Worm (Caenorhabditis elegans) whole organism, young adult: ENCODE results near the gene clec-21.

Experiments
- C17E4.6 ChIP-seq: fragments of 200-800 bp; sonication (Bioruptor generic); IDR thresholded peaks from 2 replicates; pipeline ENCODE4 v1.3.6; 2022; ENCODE audit warnings: missing genetic modification reagents, missing genetic modification characterization, missing compliant biosample characterization
- D2030.7 ChIP-seq: fragments of 200-800 bp; sonication (Bioruptor generic); IDR thresholded peaks from 2 replicates; pipeline ENCODE4 v1.3.6; 2022; ENCODE audit warnings: missing genetic modification reagents, missing genetic modification characterization, missing compliant biosample characterization
- F10E7.11 ChIP-seq: sonication (generic microtip); optimal IDR thresholded peaks from 2 replicates; lab custom pipeline; 2017; ENCODE audit warnings: mild to moderate bottlenecking, missing genetic modification characterization, moderate library complexity, missing compliant biosample characterization
- F49E8.2 ChIP-seq: sonication (generic microtip); optimal IDR thresholded peaks from 3 replicates; lab custom pipeline; 2017; ENCODE audit warnings: missing genetic modification characterization, mild to moderate bottlenecking, missing compliant biosample characterization, antibody characterized with exemption, moderate library complexity; ENCODE audit not compliant: insufficient read depth
- F57A8.1 ChIP-seq: fragments of 200-800 bp; sonication (Bioruptor generic); optimal IDR thresholded peaks from 2 replicates; lab custom pipeline; 2018; ENCODE audit warnings: mild to moderate bottlenecking, missing genetic modification characterization, moderate library complexity, missing compliant biosample characterization
- F57C9.4 ChIP-seq: sonication (generic microtip); optimal IDR thresholded peaks from 2 replicates; lab custom pipeline; 2017; ENCODE audit warnings: mild to moderate bottlenecking, missing genetic modification characterization, missing compliant biosample characterization
- K12H6.12 ChIP-seq: fragments of 200-800 bp; sonication (Bioruptor generic); optimal IDR thresholded peaks from 2 replicates; lab custom pipeline; 2018; ENCODE audit warnings: mild to moderate bottlenecking, missing genetic modification characterization, missing compliant biosample characterization
- ZK185.1 ChIP-seq: sonication (generic microtip); optimal IDR thresholded peaks from 2 replicates; lab custom pipeline; 2016; ENCODE audit warnings: mild to moderate bottlenecking, missing genetic modification characterization, missing compliant biosample characterization; ENCODE audit not compliant: poor library complexity, severe bottlenecking
- attf-6 ChIP-seq: fragments of 200-800 bp; sonication (Bioruptor generic); IDR thresholded peaks from 2 replicates; pipeline ENCODE4 v1.3.6; 2022; ENCODE audit warnings: missing genetic modification reagents, missing genetic modification characterization, missing compliant biosample characterization
- bed-2 ChIP-seq: fragments of 200-800 bp; sonication (Bioruptor generic); IDR thresholded peaks from 2 replicates; pipeline ENCODE4 v1.3.6; 2022; ENCODE audit warnings: missing genetic modification reagents, missing genetic modification characterization, missing compliant biosample characterization
- cebp-1 ChIP-seq, 2 experiments: fragments of 200-800 bp in 1 of 2; sonication (Bioruptor generic) in 1 of 2; sonication (generic microtip) in 1 of 2; IDR thresholded peaks in 1 of 2; optimal IDR thresholded peaks in 1 of 2; 2 replicates each; pipeline versions ENCODE4 v1.3.6 to Lab custom; 2017 to 2022; ENCODE audit warnings: missing compliant biosample characterization in 2 of 2, missing genetic modification characterization in 2 of 2, mild to moderate bottlenecking in 1 of 2, missing genetic modification reagents in 1 of 2, moderate library complexity in 1 of 2
- ceh-40 ChIP-seq: fragments of 200-800 bp; sonication (Bioruptor generic); IDR thresholded peaks from 2 replicates; pipeline ENCODE4 v1.3.6; 2022; ENCODE audit warnings: missing genetic modification characterization, missing compliant biosample characterization
- ekl-4 ChIP-seq: fragments of 200-800 bp; sonication (Bioruptor generic); IDR thresholded peaks from 2 replicates; pipeline ENCODE4 v1.3.6; 2022; ENCODE audit warnings: missing genetic modification reagents, missing genetic modification characterization, missing compliant biosample characterization
- ets-4 ChIP-seq: fragments of 200-800 bp; sonication (Bioruptor generic); optimal IDR thresholded peaks from 2 replicates; lab custom pipeline; 2018; ENCODE audit warnings: mild to moderate bottlenecking, missing genetic modification characterization, missing compliant biosample characterization
- gei-17 ChIP-seq: fragments of 200-800 bp; sonication (Bioruptor generic); optimal IDR thresholded peaks from 2 replicates; lab custom pipeline; 2018; ENCODE audit warnings: mild to moderate bottlenecking, missing genetic modification characterization, missing compliant biosample characterization
- hlh-26 ChIP-seq: fragments of 200-800 bp; sonication (Bioruptor generic); conservative IDR thresholded peaks from 2 replicates; pipeline ENCODE4 v1.3.6; 2022; ENCODE audit warnings: missing genetic modification reagents, missing genetic modification characterization, missing compliant biosample characterization
- hrde-1 ChIP-seq: sonication (generic microtip); optimal IDR thresholded peaks from 2 replicates; lab custom pipeline; 2016; ENCODE audit warnings: missing genetic modification characterization, mild to moderate bottlenecking, missing compliant biosample characterization, moderate library complexity, missing genotype, missing genetic modification reagents, borderline replicate concordance
- lin-26 ChIP-seq: fragments of 200-800 bp; sonication (Bioruptor generic); IDR thresholded peaks from 2 replicates; pipeline ENCODE4 v1.3.6; 2022; ENCODE audit warnings: missing genetic modification reagents, missing genetic modification characterization, missing compliant biosample characterization
- lin-40 ChIP-seq: sonication (generic microtip); optimal IDR thresholded peaks from 2 replicates; lab custom pipeline; 2016; ENCODE audit warnings: missing genetic modification characterization, mild to moderate bottlenecking, missing compliant biosample characterization, missing genotype, missing genetic modification reagents
- lin-54 ChIP-seq: fragments of 200-800 bp; sonication (Bioruptor generic); optimal IDR thresholded peaks from 2 replicates; lab custom pipeline; 2018; ENCODE audit warnings: mild to moderate bottlenecking, missing genetic modification characterization, missing compliant biosample characterization
- lir-1 ChIP-seq: fragments of 200-800 bp; sonication (Bioruptor generic); conservative IDR thresholded peaks from 2 replicates; pipeline ENCODE4 v1.3.6; 2022; ENCODE audit warnings: missing genetic modification reagents, missing genetic modification characterization, missing compliant biosample characterization
- madf-3 ChIP-seq: fragments of 200-800 bp; sonication (Bioruptor generic); IDR thresholded peaks from 2 replicates; pipeline ENCODE4 v1.3.6; 2022; ENCODE audit warnings: missing genetic modification reagents, missing genetic modification characterization, missing compliant biosample characterization
- mel-28 ChIP-seq: sonication (generic microtip); optimal IDR thresholded peaks from 2 replicates; lab custom pipeline; 2016; ENCODE audit warnings: borderline replicate concordance, mild to moderate bottlenecking, missing genetic modification characterization, missing compliant biosample characterization
- mxl-1 ChIP-seq: sonication (generic microtip); optimal IDR thresholded peaks from 2 replicates; lab custom pipeline; 2016; ENCODE audit warnings: missing genetic modification characterization, missing compliant biosample characterization
- nfya-1 ChIP-seq: sonication (generic microtip); optimal IDR thresholded peaks from 2 replicates; lab custom pipeline; 2017; ENCODE audit warnings: antibody characterized with exemption, missing compliant biosample characterization, missing genetic modification characterization, borderline replicate concordance; ENCODE audit not compliant: insufficient read depth
- nhr-120 ChIP-seq: fragments of 200-800 bp; sonication (Bioruptor generic); IDR thresholded peaks from 2 replicates; pipeline ENCODE4 v1.3.6; 2022; ENCODE audit warnings: missing genetic modification characterization, missing compliant biosample characterization
- nhr-179 ChIP-seq: sonication (generic microtip); optimal IDR thresholded peaks from 2 replicates; lab custom pipeline; 2016; ENCODE audit warnings: mild to moderate bottlenecking, missing genetic modification characterization, missing compliant biosample characterization
- nhr-27 ChIP-seq: fragments of 200-800 bp; sonication (Bioruptor generic); optimal IDR thresholded peaks from 2 replicates; lab custom pipeline; 2018; ENCODE audit warnings: mild to moderate bottlenecking, missing genetic modification characterization, moderate library complexity, missing compliant biosample characterization
- nhr-80 ChIP-seq: sonication (generic microtip); optimal IDR thresholded peaks from 2 replicates; lab custom pipeline; 2016; ENCODE audit warnings: missing genetic modification characterization, missing compliant biosample characterization
- repo-1 ChIP-seq: sonication (generic microtip); optimal IDR thresholded peaks from 2 replicates; lab custom pipeline; 2017; ENCODE audit warnings: mild to moderate bottlenecking, missing genetic modification characterization, missing compliant biosample characterization
- rpc-1 ChIP-seq, 2 experiments: fragments of 150-350 bp in 1 of 2; sonication (generic microtip) in 1 of 2; optimal IDR thresholded peaks; 2 replicates each; lab custom pipeline; 2014 to 2018; ENCODE audit warnings: missing biosample characterization in 1 of 2, missing genetic modification characterization in 1 of 2, missing genetic modification reagents in 1 of 2, missing genotype in 1 of 2
- sea-2 ChIP-seq: fragments of 200-800 bp; sonication (Bioruptor generic); IDR thresholded peaks from 2 replicates; pipeline ENCODE4 v1.3.6; 2022; ENCODE audit warnings: missing genetic modification characterization, missing compliant biosample characterization
- snpc-1.1 ChIP-seq: sonication (generic microtip); optimal IDR thresholded peaks from 2 replicates; lab custom pipeline; 2017; ENCODE audit warnings: missing genetic modification characterization, mild to moderate bottlenecking, missing compliant biosample characterization, antibody characterized with exemption, moderate library complexity, missing genotype, missing genetic modification reagents; ENCODE audit not compliant: insufficient read depth
- unc-130 ChIP-seq: sonication (generic microtip); optimal IDR thresholded peaks from 2 replicates; lab custom pipeline; 2016; ENCODE audit warnings: missing genetic modification reagents, missing genetic modification characterization, missing compliant biosample characterization
- unc-62 ChIP-seq: fragments of 150-350 bp; optimal IDR thresholded peaks from 2 replicates; lab custom pipeline; 2014; ENCODE audit warnings: missing biosample characterization, missing genetic modification reagents, missing genetic modification characterization
- zim-3 ChIP-seq: sonication (generic microtip); optimal IDR thresholded peaks from 2 replicates; lab custom pipeline; 2017; ENCODE audit warnings: mild to moderate bottlenecking, missing genetic modification characterization, moderate library complexity, missing compliant biosample characterization
- ztf-26 ChIP-seq: sonication (generic microtip); optimal IDR thresholded peaks from 2 replicates; lab custom pipeline; 2017; ENCODE audit warnings: missing genetic modification characterization, missing compliant biosample characterization
- ztf-28 ChIP-seq: fragments of 200-800 bp; sonication (Bioruptor generic); IDR thresholded peaks from 2 replicates; pipeline ENCODE4 v1.3.6; 2022; ENCODE audit warnings: missing genetic modification reagents, missing genetic modification characterization, missing compliant biosample characterization

Gene clec-21

ce11 chrII:1589845-1590244, 5.8 kb upstream of the clec-21 start, which contains the start of gene T07H3.7:
Gene T07H3.7, minus strand, starts transcription at chrII:1589945.
- TF ChIP-seq ZK185.1 (tag; lab: Kevin White, UChicago) (no peak), lin-54 (no peak), nhr-27 (tag; lab: Kevin White, UChicago) (no peak), mel-28 (no peak), nhr-80 (tag; lab: Kevin White, UChicago) (no peak), F57A8.1 (no peak), cebp-1 (GFP tag; IDR thresholded peaks at IDR 0.05; lab: Robert Waterston, UW) (no peak), cebp-1 (tag; optimal IDR thresholded peaks at IDR 0.05; lab: Kevin White, UChicago) (no peak), repo-1 (tag; lab: Kevin White, UChicago) (no peak), lin-40 (no peak), nfya-1 (no peak), ztf-26 (tag; lab: Kevin White, UChicago) (no peak), attf-6 (GFP tag; lab: Robert Waterston, UW) (no peak), hrde-1 (tag; lab: Kevin White, UChicago) (no peak), sea-2 (GFP tag; lab: Robert Waterston, UW) (no peak), D2030.7 (no peak), gei-17 (GFP tag; lab: Kevin White, UChicago) (no peak), lir-1 (GFP tag; lab: Robert Waterston, UW) (no peak), F10E7.11 (tag; lab: Kevin White, UChicago) (no peak), unc-62 (GFP tag; lab: Kevin White, UChicago) (no peak), bed-2 (GFP tag; lab: Robert Waterston, UW) (no peak)
- TF ChIP-seq, all 124 proteins: peak for 0

ce11 chrII:1586305-1586704, 2.3 kb upstream of the clec-21 start, which contains the start of gene T07H3.8:
Gene T07H3.8, plus strand, starts transcription at chrII:1586605.
- TF ChIP-seq hlh-26 (GFP tag; lab: Robert Waterston, UW): no peak
- TF ChIP-seq ceh-40 (GFP tag; lab: Robert Waterston, UW): no peak
- no peak for TF ChIP-seq F49E8.2 (tag; lab: Kevin White, UChicago)
- no peak for TF ChIP-seq rpc-1 (optimal IDR thresholded peaks at IDR 0.05; lab: Kevin White, UChicago)
- TF ChIP-seq rpc-1 (tag; optimal IDR thresholded peaks at IDR 0.05; lab: Kevin White, UChicago): no peak
- TF ChIP-seq mxl-1 (tag; lab: Kevin White, UChicago): no peak
- no peak for TF ChIP-seq ekl-4 (GFP tag; lab: Robert Waterston, UW)
- no peak for TF ChIP-seq ets-4 (GFP tag; lab: Kevin White, UChicago)
- TF ChIP-seq zim-3 (tag; lab: Kevin White, UChicago): no peak
- TF ChIP-seq hrde-1 (tag; lab: Kevin White, UChicago): no peak
- TF ChIP-seq cebp-1 (GFP tag; IDR thresholded peaks at IDR 0.05; lab: Robert Waterston, UW): no peak
- no peak for TF ChIP-seq cebp-1 (tag; optimal IDR thresholded peaks at IDR 0.05; lab: Kevin White, UChicago)
- TF ChIP-seq K12H6.12 (tag; lab: Kevin White, UChicago): no peak
- no peak for TF ChIP-seq nhr-179 (tag; lab: Kevin White, UChicago)
- no peak for TF ChIP-seq snpc-1.1 (tag; lab: Kevin White, UChicago)
- no peak for TF ChIP-seq ztf-28 (GFP tag; lab: Robert Waterston, UW)
- no peak for TF ChIP-seq unc-130 (GFP tag; lab: Kevin White, UChicago)
- no peak for TF ChIP-seq lin-26 (GFP tag; lab: Robert Waterston, UW)
- TF ChIP-seq C17E4.6 (GFP tag; lab: Robert Waterston, UW): no peak
- no peak for TF ChIP-seq F57C9.4 (tag; lab: Kevin White, UChicago)
- no peak for TF ChIP-seq nhr-120
- no peak for TF ChIP-seq madf-3
- TF ChIP-seq, all 124 proteins: peak for 0
